Fruit fly (Drosophila melanogaster) whole organism, pupa: ENCODE measurements around the gene DAAM.

ENCODE experiments used
- CG10348 ChIP-seq: fragments of 200-800 bp; sonication (Bioruptor generic); IDR thresholded peaks from 2 replicates; pipeline ENCODE4 v1.3.6; 2022; ENCODE audit warnings: missing biosample characterization, missing genetic modification characterization
- CG12605 ChIP-seq: fragments of 200-800 bp; sonication (Bioruptor generic); IDR thresholded peaks from 2 replicates; pipeline ENCODE4 v1.3.6; 2022; ENCODE audit warnings: missing biosample characterization, missing genetic modification characterization
- CG17806 ChIP-seq: fragments of 200-800 bp; sonication (Bioruptor generic); optimal IDR thresholded peaks from 2 replicates; lab custom pipeline; 2018; ENCODE audit warnings: missing biosample characterization, mild to moderate bottlenecking, missing genetic modification characterization, moderate library complexity
- CG32121 ChIP-seq: fragments of 200-800 bp; sonication (Bioruptor generic); IDR thresholded peaks from 2 replicates; pipeline ENCODE4 v1.3.6; 2022; ENCODE audit warnings: missing biosample characterization, missing genetic modification characterization
- CG4496 ChIP-seq: fragments of 200-800 bp; sonication (Bioruptor generic); IDR thresholded peaks from 3 replicates; pipeline ENCODE4 v1.3.6; 2022; ENCODE audit warnings: missing biosample characterization, missing genetic modification characterization
- CG8159 ChIP-seq: fragments of 200-800 bp; sonication (Bioruptor generic); optimal IDR thresholded peaks from 3 replicates; lab custom pipeline; 2018; ENCODE audit warnings: missing biosample characterization, mild to moderate bottlenecking, missing genetic modification characterization, moderate library complexity
- CG9948 ChIP-seq: fragments of 200-800 bp; sonication (Bioruptor generic); optimal IDR thresholded peaks from 2 replicates; lab custom pipeline; 2018; ENCODE audit warnings: missing biosample characterization, mild to moderate bottlenecking, missing genetic modification characterization, moderate library complexity
- Ets98B ChIP-seq: fragments of 200-800 bp; sonication (Bioruptor generic); IDR thresholded peaks from 2 replicates; pipeline ENCODE4 v1.3.6; 2022; ENCODE audit warnings: missing biosample characterization, missing genetic modification characterization
- Pif1B ChIP-seq: fragments of 200-800 bp; sonication (Bioruptor generic); optimal IDR thresholded peaks from 3 replicates; lab custom pipeline; 2016; ENCODE audit warnings: missing biosample characterization, missing genetic modification characterization
- fd96Ca ChIP-seq: fragments of 200-800 bp; sonication (Bioruptor generic); IDR thresholded peaks from 3 replicates; pipeline ENCODE4 v1.3.6; 2022; ENCODE audit warnings: missing biosample characterization, missing genetic modification characterization
- gl ChIP-seq: fragments of 200-800 bp; sonication (Bioruptor generic); optimal IDR thresholded peaks from 2 replicates; lab custom pipeline; 2018; ENCODE audit warnings: missing biosample characterization, mild to moderate bottlenecking, missing genetic modification characterization

DNA sequence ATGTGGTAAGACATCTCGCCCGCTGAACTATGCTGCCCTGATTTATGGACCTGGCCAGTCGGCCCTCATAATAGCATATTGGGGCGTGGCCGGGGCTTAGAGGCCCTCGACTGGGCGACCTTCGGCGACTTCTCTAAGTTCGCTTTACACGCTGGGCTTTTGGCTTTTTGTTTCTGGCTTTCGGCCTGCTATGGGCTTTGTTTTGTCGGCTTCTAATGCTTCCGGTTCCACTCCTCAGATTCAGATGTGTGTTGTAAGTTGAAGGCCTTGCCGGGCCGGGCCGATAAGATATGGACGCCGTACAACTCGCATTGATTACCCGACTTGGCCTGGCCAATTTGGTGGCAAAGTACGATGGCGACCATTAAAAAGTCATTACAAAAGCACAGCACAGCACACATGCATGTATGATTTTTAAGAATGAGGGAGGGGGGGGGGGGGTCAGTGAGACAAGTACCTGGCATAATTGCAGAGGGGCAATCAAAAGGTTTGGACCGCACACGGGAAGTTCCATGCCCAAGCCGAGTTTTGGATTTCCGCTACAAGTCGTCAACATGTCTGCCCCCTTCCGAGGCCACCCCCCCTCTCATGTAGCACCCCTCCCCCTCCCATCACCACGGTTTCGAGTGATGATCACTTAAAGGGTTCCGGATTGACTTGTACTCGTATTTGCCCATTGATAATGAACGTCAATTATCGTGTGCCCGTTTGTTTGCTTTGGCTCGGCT is 59.5 kb downstream of the DAAM start:
- TF ChIP-seq Pif1B (GFP tag; lab: Kevin White, UChicago): no peak
- no peak for TF ChIP-seq Ets98B (GFP tag; lab: Robert Waterston, UW)
- no peak for TF ChIP-seq CG32121 (GFP tag; lab: Robert Waterston, UW)
- TF ChIP-seq CG9948 (tag; lab: Kevin White, UChicago): no peak
- no peak for TF ChIP-seq CG4496 (GFP tag; lab: Robert Waterston, UW)
- TF ChIP-seq CG8159 (tag; lab: Kevin White, UChicago): no peak
- no peak for TF ChIP-seq fd96Ca (GFP tag; lab: Robert Waterston, UW)
- no peak for TF ChIP-seq CG10348 (GFP tag; lab: Robert Waterston, UW)
- TF ChIP-seq gl (tag; lab: Kevin White, UChicago): no peak
- no peak for TF ChIP-seq CG12605 (GFP tag; lab: Robert Waterston, UW)
- no peak for TF ChIP-seq CG17806
